Worm (Caenorhabditis elegans): ENCODE results near the gene grl-14.

The grl-14 gene

ce11 chrV:20845524-20846208, 20.3 kb downstream of the grl-14 start, which contains the start of the genes F31D4.2 and fkb-6 (continued):
- TF ChIP-seq Y105C5A.15 (GFP tag; IDR thresholded peaks at IDR 0.05) (no peak), rbr-2 (tag; optimal IDR thresholded peaks at IDR 0.05) (peak; percentile 60), sdz-12 (GFP tag; optimal IDR thresholded peaks at IDR 0.05) (no peak), php-3 (GFP tag; IDR thresholded peaks at IDR 0.05) (no peak), F26F4.8 (GFP tag; conservative IDR thresholded peaks at IDR 0.05) (no peak), ceh-20 (GFP tag; IDR thresholded peaks at IDR 0.05) (peak; percentile 49), Y75B8A.6 (GFP tag; IDR thresholded peaks at IDR 0.05) (no peak), attf-4 (tag; optimal IDR thresholded peaks at IDR 0.05) (no peak), lin-1 (GFP tag; IDR thresholded peaks at IDR 0.05) (0 out of 2 replicates have a peak, but pooled peaks have one; percentile 30), ces-1 (GFP tag; optimal IDR thresholded peaks at IDR 0.05) (no peak), fos-1 (tag; optimal IDR thresholded peaks at IDR 0.05) (no peak), hmg-1.1 (GFP tag; IDR thresholded peaks at IDR 0.05) (peak; percentile 61; the same call in 1 of the 2 replicates), dpl-1 (GFP tag; optimal IDR thresholded peaks at IDR 0.05) (peak; percentile 71)

- TF ChIP-seq fkh-10 (GFP tag; optimal IDR thresholded peaks at IDR 0.05) (no peak), lin-1 (GFP tag; IDR thresholded peaks at IDR 0.05) (no peak), unc-130 (GFP tag; optimal IDR thresholded peaks at IDR 0.05) (peak; percentile 6), ces-1 (GFP tag; optimal IDR thresholded peaks at IDR 0.05) (no peak), ztf-11 (tag; optimal IDR thresholded peaks at IDR 0.05) (no peak), ama-1 (optimal IDR thresholded peaks at IDR 0.05) (peak; percentile 79), ZK546.5 (tag; optimal IDR thresholded peaks at IDR 0.05) (no peak), duxl-1 (tag; optimal IDR thresholded peaks at IDR 0.05; ENCODE audit: poor library complexity) (peak; percentile 56), zfp-2 (tag; optimal IDR thresholded peaks at IDR 0.05) (no peak), nhr-76 (tag; optimal IDR thresholded peaks at IDR 0.05) (no peak), hif-1 (tag; optimal IDR thresholded peaks at IDR 0.05) (no peak), daf-16 (GFP tag; optimal IDR thresholded peaks at IDR 0.05) (peak in 1 of 2 experiments; percentile 63), daf-16 (tag; optimal IDR thresholded peaks at IDR 0.05) (peak; percentile 9), egl-43 (GFP tag; IDR thresholded peaks at IDR 0.05) (0 out of 2 replicates have a peak, but pooled peaks have one; percentile 46), T26A8.4 (GFP tag; IDR thresholded peaks at IDR 0.05) (peak; percentile 51; the same call in 1 of the 2 replicates), zip-2 (tag; optimal IDR thresholded peaks at IDR 0.05) (peak; percentile 28), nhr-11 (tag; optimal IDR thresholded peaks at IDR 0.05) (no peak), nhr-102 (tag; optimal IDR thresholded peaks at IDR 0.05) (peak; percentile 41), D1046.2 (GFP tag; IDR thresholded peaks at IDR 0.05) (peak; percentile 28; the same call in 1 of the 2 replicates), mdt-29 (GFP tag; IDR thresholded peaks at IDR 0.05) (no peak), unc-62 (GFP tag; optimal IDR thresholded peaks at IDR 0.05 in 1 of 2) (peak in 1 of 2 experiments; percentile 46), unc-62 (tag; optimal IDR thresholded peaks at IDR 0.05) (no peak), lin-13 (GFP tag; optimal IDR thresholded peaks at IDR 0.05) (peak; percentile 26), lsy-2 (tag; optimal IDR thresholded peaks at IDR 0.05) (peak in 1 of 2 experiments; percentile 64), sdz-12 (GFP tag; optimal IDR thresholded peaks at IDR 0.05) (peak; percentile 51), tag-97 (GFP tag; IDR thresholded peaks at IDR 0.05) (no peak), nhr-25 (tag; optimal IDR thresholded peaks at IDR 0.05; ENCODE audit: borderline replicate concordance, insufficient read depth) (no peak), dmd-9 (GFP tag; IDR thresholded peaks at IDR 0.05) (no peak), egl-27 (tag; optimal IDR thresholded peaks at IDR 0.05) (no peak), lir-3 (tag; optimal IDR thresholded peaks at IDR 0.05) (no peak), daf-8 (GFP tag; IDR thresholded peaks at IDR 0.05) (no peak), snpc-1.2 (GFP tag; IDR thresholded peaks at IDR 0.05) (no peak), daf-12 (tag; optimal IDR thresholded peaks at IDR 0.05) (no peak), jun-1 (tag; optimal IDR thresholded peaks at IDR 0.05) (no peak), php-3 (GFP tag; IDR thresholded peaks at IDR 0.05) (no peak), spr-3 (GFP tag; optimal IDR thresholded peaks at IDR 0.05) (peak; percentile 53), unc-39 (tag; optimal IDR thresholded peaks at IDR 0.05) (no peak), pqm-1 (tag; optimal IDR thresholded peaks at IDR 0.05) (no peak), nhr-111 (GFP tag; optimal IDR thresholded peaks at IDR 0.05) (peak; percentile 17), fos-1 (tag; optimal IDR thresholded peaks at IDR 0.05) (no peak), nhr-6 (tag; optimal IDR thresholded peaks at IDR 0.05) (no peak)
Measured at ce11 chrV:20847743-20848229, 22.4 kb downstream of the grl-14 start.

All from whole organism, L4 larva.